Worm (Caenorhabditis elegans) whole organism, late embryonic: ENCODE data around the gene T05C12.11.

Experiments used
- ama-1 ChIP-seq: fragments of 150-350 bp; optimal IDR thresholded peaks from 2 replicates; lab custom pipeline; 2014
- ceh-34 ChIP-seq: sonication (generic microtip); optimal IDR thresholded peaks from 2 replicates; lab custom pipeline; 2016; ENCODE audit warnings: mild to moderate bottlenecking, missing genetic modification characterization, missing compliant biosample characterization
- che-1 ChIP-seq: sonication (generic microtip); optimal IDR thresholded peaks from 2 replicates; lab custom pipeline; 2016; ENCODE audit warnings: mild to moderate bottlenecking, missing genetic modification characterization, missing compliant biosample characterization
- mec-3 ChIP-seq: sonication (generic microtip); optimal IDR thresholded peaks from 2 replicates; lab custom pipeline; 2016; ENCODE audit warnings: borderline replicate concordance, missing genetic modification characterization, missing compliant biosample characterization
- pha-2 ChIP-seq: sonication (generic microtip); optimal IDR thresholded peaks from 2 replicates; lab custom pipeline; 2017; ENCODE audit warnings: mild to moderate bottlenecking, missing genetic modification characterization, missing compliant biosample characterization
- pha-4 ChIP-seq: fragments of 150-350 bp; optimal IDR thresholded peaks from 2 replicates; lab custom pipeline; 2018; ENCODE audit warnings: missing biosample characterization, missing genetic modification reagents, missing genetic modification characterization
- pros-1 ChIP-seq: fragments of 150-350 bp; optimal IDR thresholded peaks from 2 replicates; lab custom pipeline; 2014; ENCODE audit warnings: missing biosample characterization, missing genetic modification reagents, missing genetic modification characterization
- sdc-2 ChIP-seq: sonication (generic microtip); optimal IDR thresholded peaks from 2 replicates; lab custom pipeline; 2016; ENCODE audit warnings: missing genotype, missing genetic modification characterization, missing compliant biosample characterization
- unc-42 ChIP-seq: sonication (generic microtip); optimal IDR thresholded peaks from 2 replicates; lab custom pipeline; 2016; ENCODE audit warnings: missing genotype, missing genetic modification characterization, missing compliant biosample characterization
- unc-55 ChIP-seq: sonication (generic microtip); optimal IDR thresholded peaks from 2 replicates; lab custom pipeline; 2017; ENCODE audit warnings: missing biosample characterization, missing genetic modification reagents, missing genetic modification characterization

ce11 chrII:8156845-8157373, 13.4 kb downstream of the T05C12.11 start, which contains the start of the genes tub-1 and tmem-138:
- TF ChIP-seq pha-2 (tag; lab: Kevin White, UChicago) (no peak), ama-1 (no peak), mec-3 (no peak), sdc-2 (tag; lab: Kevin White, UChicago) (no peak), pha-4 (tag; lab: Kevin White, UChicago) (no peak), unc-42 (tag; lab: Kevin White, UChicago) (no peak), che-1 (no peak), unc-55 (GFP tag; lab: Kevin White, UChicago) (no peak), pros-1 (tag; lab: Kevin White, UChicago) (no peak), ceh-34 (no peak)
